Worm (Caenorhabditis elegans) whole organism, L4 larva: ENCODE measurements around the gene CC8.3.
A peak's percentile ranks its signal among the peaks of the same experiment; 100 is the strongest.

ENCODE experiments used
- F26F4.8 ChIP-seq: fragments of 200-800 bp; sonication (Bioruptor generic); conservative IDR thresholded peaks from 2 replicates; pipeline ENCODE4 v1.3.6; 2022; ENCODE audit warnings: missing genetic modification characterization, missing compliant biosample characterization
- R02D3.7 ChIP-seq: fragments of 150-350 bp; sonication (generic microtip); optimal IDR thresholded peaks from 3 replicates; lab custom pipeline; 2014; ENCODE audit warnings: missing biosample characterization, missing genetic modification characterization
- Y105C5A.15 ChIP-seq: fragments of 200-800 bp; sonication (Bioruptor generic); IDR thresholded peaks from 2 replicates; pipeline ENCODE4 v1.3.6; 2022; ENCODE audit warnings: missing genetic modification characterization, missing compliant biosample characterization
- arid-1 ChIP-seq: fragments of 200-800 bp; sonication (Bioruptor generic); conservative IDR thresholded peaks from 2 replicates; pipeline ENCODE4 v1.3.6; 2022; ENCODE audit warnings: missing genetic modification reagents, missing genetic modification characterization, missing compliant biosample characterization
- ceh-20 ChIP-seq: fragments of 200-800 bp; sonication (Bioruptor generic); IDR thresholded peaks from 2 replicates; pipeline ENCODE4 v1.3.6; 2022; ENCODE audit warnings: missing genetic modification reagents, missing genetic modification characterization, missing compliant biosample characterization
- ceh-62 ChIP-seq: sonication (generic microtip); optimal IDR thresholded peaks from 2 replicates; lab custom pipeline; 2017; ENCODE audit warnings: missing biosample characterization, missing genetic modification characterization
- ces-1 ChIP-seq: fragments of 150-350 bp; sonication (generic microtip); optimal IDR thresholded peaks from 4 replicates; lab custom pipeline; 2014; ENCODE audit warnings: missing biosample characterization, missing genetic modification reagents, missing genetic modification characterization
- ctbp-1 ChIP-seq: fragments of 200-800 bp; sonication (Bioruptor generic); IDR thresholded peaks from 2 replicates; pipeline ENCODE4 v1.3.6; 2022; ENCODE audit warnings: missing genetic modification reagents, missing genetic modification characterization, missing compliant biosample characterization
- daf-19 ChIP-seq: fragments of 200-800 bp; sonication (Bioruptor generic); conservative IDR thresholded peaks from 2 replicates; pipeline ENCODE4 v1.3.6; 2022; ENCODE audit warnings: missing genetic modification characterization, missing compliant biosample characterization
- dmd-6 ChIP-seq: fragments of 200-800 bp; sonication (Bioruptor generic); IDR thresholded peaks from 2 replicates; pipeline ENCODE4 v1.3.6; 2022; ENCODE audit warnings: missing genetic modification reagents, missing genetic modification characterization, missing compliant biosample characterization
- dmd-8 ChIP-seq: fragments of 200-800 bp; sonication (Bioruptor generic); IDR thresholded peaks from 2 replicates; pipeline ENCODE4 v1.3.6; 2022; ENCODE audit warnings: missing genetic modification characterization, missing compliant biosample characterization
- dpl-1 ChIP-seq: fragments of 150-350 bp; optimal IDR thresholded peaks from 2 replicates; lab custom pipeline; 2014; ENCODE audit warnings: missing biosample characterization, missing genetic modification reagents, missing genetic modification characterization
- dve-1 ChIP-seq: sonication (generic microtip); optimal IDR thresholded peaks from 2 replicates; lab custom pipeline; 2017; ENCODE audit warnings: antibody characterized with exemption, mild to moderate bottlenecking, missing genetic modification characterization, missing compliant biosample characterization; ENCODE audit not compliant: insufficient read depth
- egl-43 ChIP-seq: fragments of 200-800 bp; sonication (Bioruptor generic); IDR thresholded peaks from 2 replicates; pipeline ENCODE4 v1.3.6; 2022; ENCODE audit warnings: missing genetic modification reagents, missing genetic modification characterization, missing compliant biosample characterization
- gei-8 ChIP-seq: fragments of 200-800 bp; sonication (Bioruptor generic); optimal IDR thresholded peaks from 2 replicates; lab custom pipeline; 2018; ENCODE audit warnings: mild to moderate bottlenecking, missing genetic modification characterization, missing compliant biosample characterization
- hif-1 ChIP-seq, 2 experiments: sonication (generic microtip); optimal IDR thresholded peaks; 2 replicates each; lab custom pipeline; 2016 to 2017; ENCODE audit warnings: missing compliant biosample characterization in 2 of 2, missing genetic modification characterization in 2 of 2, missing genetic modification reagents in 2 of 2, missing genotype in 2 of 2, mild to moderate bottlenecking in 1 of 2
- hlh-30 ChIP-seq: sonication (generic microtip); optimal IDR thresholded peaks from 2 replicates; lab custom pipeline; 2017; ENCODE audit warnings: antibody characterized with exemption, mild to moderate bottlenecking, missing genetic modification characterization, missing compliant biosample characterization; ENCODE audit not compliant: insufficient read depth
- lin-39 ChIP-seq: fragments of 150-350 bp; optimal IDR thresholded peaks from 2 replicates; lab custom pipeline; 2014; ENCODE audit warnings: missing biosample characterization, missing genetic modification reagents, missing genetic modification characterization
- lsy-2 ChIP-seq, 2 experiments: fragments of 150-350 bp in 1 of 2; sonication (generic microtip) in 1 of 2; optimal IDR thresholded peaks; 2 replicates each; lab custom pipeline; 2014 to 2017; ENCODE audit warnings: missing biosample characterization in 2 of 2, missing genetic modification characterization in 2 of 2
- madf-5 ChIP-seq, 2 experiments: fragments of 200-800 bp; sonication (Bioruptor generic); IDR thresholded peaks; 2 replicates each; pipeline ENCODE4 v1.3.6; 2022; ENCODE audit warnings: missing compliant biosample characterization in 2 of 2, missing genetic modification characterization in 2 of 2
- mxl-2 ChIP-seq: fragments of 200-800 bp; sonication (Bioruptor generic); conservative IDR thresholded peaks from 2 replicates; pipeline ENCODE4 v1.3.6; 2022; ENCODE audit warnings: missing genetic modification reagents, missing genetic modification characterization, missing compliant biosample characterization
- mxl-3 ChIP-seq: fragments of 200-800 bp; sonication (Bioruptor generic); optimal IDR thresholded peaks from 2 replicates; lab custom pipeline; 2018; ENCODE audit warnings: mild to moderate bottlenecking, missing genetic modification characterization, missing compliant biosample characterization
- nhr-10 ChIP-seq: fragments of 150-350 bp; optimal IDR thresholded peaks from 2 replicates; lab custom pipeline; 2014; ENCODE audit warnings: missing biosample characterization, missing genetic modification characterization
- nhr-102 ChIP-seq: sonication (generic microtip); optimal IDR thresholded peaks from 2 replicates; lab custom pipeline; 2016; ENCODE audit warnings: mild to moderate bottlenecking, missing genetic modification characterization, moderate library complexity, missing compliant biosample characterization
- nhr-111 ChIP-seq: fragments of 200-800 bp; sonication (Bioruptor generic); optimal IDR thresholded peaks from 2 replicates; lab custom pipeline; 2018; ENCODE audit warnings: mild to moderate bottlenecking, missing genetic modification characterization, missing compliant biosample characterization
- nhr-28 ChIP-seq: fragments of 150-350 bp; optimal IDR thresholded peaks from 2 replicates; lab custom pipeline; 2014; ENCODE audit warnings: missing biosample characterization, missing genetic modification characterization
- nhr-41 ChIP-seq: fragments of 200-800 bp; sonication (Bioruptor generic); IDR thresholded peaks from 2 replicates; pipeline ENCODE4 v1.3.6; 2022; ENCODE audit warnings: missing genetic modification reagents, missing genetic modification characterization, missing compliant biosample characterization
- nhr-42 ChIP-seq: fragments of 200-800 bp; sonication (Bioruptor generic); IDR thresholded peaks from 2 replicates; pipeline ENCODE4 v1.3.6; 2022; ENCODE audit warnings: missing genetic modification characterization, missing compliant biosample characterization
- nhr-48 ChIP-seq: sonication (generic microtip); optimal IDR thresholded peaks from 2 replicates; lab custom pipeline; 2016; ENCODE audit warnings: mild to moderate bottlenecking, missing genetic modification characterization, missing compliant biosample characterization
- php-3 ChIP-seq: fragments of 200-800 bp; sonication (Bioruptor generic); IDR thresholded peaks from 2 replicates; pipeline ENCODE4 v1.3.6; 2022; ENCODE audit warnings: missing genetic modification reagents, missing genetic modification characterization, missing compliant biosample characterization
- set-16 ChIP-seq: fragments of 200-800 bp; sonication (Bioruptor generic); IDR thresholded peaks from 2 replicates; pipeline ENCODE4 v1.3.6; 2022; ENCODE audit warnings: missing genetic modification reagents, missing genetic modification characterization, missing compliant biosample characterization
- skn-1 ChIP-seq: fragments of 150-350 bp; optimal IDR thresholded peaks from 2 replicates; lab custom pipeline; 2014; ENCODE audit warnings: missing biosample characterization, missing genetic modification characterization
- snpc-1.2 ChIP-seq: fragments of 200-800 bp; sonication (Bioruptor generic); IDR thresholded peaks from 2 replicates; pipeline ENCODE4 v1.3.6; 2022; ENCODE audit warnings: missing genetic modification reagents, missing genetic modification characterization, missing compliant biosample characterization
- spr-1 ChIP-seq: sonication (generic microtip); optimal IDR thresholded peaks from 2 replicates; lab custom pipeline; 2016; ENCODE audit warnings: mild to moderate bottlenecking, missing genetic modification characterization, missing compliant biosample characterization
- vab-7 ChIP-seq: fragments of 200-800 bp; sonication (Bioruptor generic); IDR thresholded peaks from 2 replicates; pipeline ENCODE4 v1.3.6; 2022; ENCODE audit warnings: missing genetic modification reagents, missing genetic modification characterization, missing compliant biosample characterization
- zfp-3 ChIP-seq: fragments of 200-800 bp; sonication (Bioruptor generic); conservative IDR thresholded peaks from 2 replicates; pipeline ENCODE4 v1.3.6; 2022; ENCODE audit warnings: missing genetic modification reagents, missing genetic modification characterization, missing compliant biosample characterization
- ztf-11 ChIP-seq: fragments of 150-350 bp; optimal IDR thresholded peaks from 2 replicates; lab custom pipeline; 2014; ENCODE audit warnings: missing biosample characterization, missing genetic modification characterization
- ztf-7 ChIP-seq: fragments of 150-350 bp; optimal IDR thresholded peaks from 2 replicates; lab custom pipeline; 2014; ENCODE audit warnings: missing biosample characterization, missing genetic modification characterization

The CC8.3 gene

ce11 chrIV:3636528-3637129, 5.5 kb downstream of the CC8.3 start, which contains the start of gene madf-9 (continued):
- TF ChIP-seq ztf-7, result no peak
- TF ChIP-seq nhr-41 (GFP tag; lab: Robert Waterston, UW), result peak; percentile 98
- no peak for TF ChIP-seq lin-39 (tag; lab: Kevin White, UChicago)
- no peak for TF ChIP-seq zfp-3 (GFP tag; lab: Robert Waterston, UW)
- TF ChIP-seq egl-43 (GFP tag; lab: Robert Waterston, UW), result peak; percentile 83
- peak; percentile 92 for TF ChIP-seq mxl-3 (GFP tag; lab: Kevin White, UChicago)
- TF ChIP-seq dmd-8 (GFP tag; lab: Robert Waterston, UW), result no peak
- TF ChIP-seq dve-1 (tag; lab: Kevin White, UChicago), result peak; percentile 45
- TF ChIP-seq vab-7, result peak; percentile 11; the same call in 1 of the 2 replicates
- no peak for TF ChIP-seq nhr-10 (tag; lab: Kevin White, UChicago)
- TF ChIP-seq nhr-42 (GFP tag; lab: Robert Waterston, UW), result peak; percentile 76; the same call in 1 of the 2 replicates
- TF ChIP-seq madf-5 (GFP tag; IDR thresholded peaks at IDR 0.05; lab: Robert Waterston, UW), result 0 out of 4 replicates have a peak, but pooled peaks of 1 of the 2 experiments have one; percentile 28
- peak; percentile 83 for TF ChIP-seq hlh-30 (tag; lab: Kevin White, UChicago)
- TF ChIP-seq ztf-11 (tag; lab: Kevin White, UChicago), result no peak
- peak; percentile 37 to 44 for TF ChIP-seq lsy-2 (tag; optimal IDR thresholded peaks at IDR 0.05; lab: Kevin White, UChicago)
- TF ChIP-seq php-3, result peak; percentile 75
- peak; percentile 71 for TF ChIP-seq spr-1 (tag; lab: Kevin White, UChicago)
- TF ChIP-seq hif-1 (tag; optimal IDR thresholded peaks at IDR 0.05; lab: Kevin White, UChicago), result peak in 1 of 2 experiments; percentile 77
- no peak for TF ChIP-seq skn-1 (tag; lab: Kevin White, UChicago)
- peak; percentile 51 for TF ChIP-seq nhr-102 (tag; lab: Kevin White, UChicago)
- 0 out of 2 replicates have a peak, but pooled peaks have one; percentile 21 for TF ChIP-seq mxl-2 (GFP tag; lab: Robert Waterston, UW)
- TF ChIP-seq arid-1 (GFP tag; lab: Robert Waterston, UW), result 0 out of 2 replicates have a peak, but pooled peaks have one; percentile 37
- TF ChIP-seq nhr-111 (GFP tag; lab: Kevin White, UChicago), result no peak
- TF ChIP-seq set-16 (GFP tag; lab: Robert Waterston, UW), result peak; percentile 100
- TF ChIP-seq dpl-1 (GFP tag; lab: Kevin White, UChicago), result peak; percentile 18
- TF ChIP-seq Y105C5A.15 (GFP tag; lab: Robert Waterston, UW), result no peak
- TF ChIP-seq nhr-48 (tag; lab: Kevin White, UChicago), result peak; percentile 89
- no peak for TF ChIP-seq gei-8 (GFP tag; lab: Kevin White, UChicago)
- TF ChIP-seq ceh-20 (GFP tag; lab: Robert Waterston, UW), result peak; percentile 22; the same call in 1 of the 2 replicates
- TF ChIP-seq ceh-62, result no peak
- no peak for TF ChIP-seq F26F4.8 (GFP tag; lab: Robert Waterston, UW)
- TF ChIP-seq ctbp-1, result peak; percentile 61
- TF ChIP-seq dmd-6 (GFP tag; lab: Robert Waterston, UW), result peak; percentile 47

- TF ChIP-seq snpc-1.2 (GFP tag; lab: Robert Waterston, UW) (no peak), daf-19 (GFP tag; lab: Robert Waterston, UW) (no peak), R02D3.7 (tag; lab: Kevin White, UChicago) (no peak), lsy-2 (tag; optimal IDR thresholded peaks at IDR 0.05; lab: Kevin White, UChicago) (peak in 1 of 2 experiments; percentile 3), ces-1 (GFP tag; lab: Kevin White, UChicago) (no peak), skn-1 (tag; lab: Kevin White, UChicago) (no peak), nhr-28 (tag; lab: Kevin White, UChicago) (peak; percentile 3), dmd-6 (GFP tag; lab: Robert Waterston, UW) (no peak)
Observed at ce11 chrIV:3633254-3633653, 8.8 kb downstream of the CC8.3 start, which contains the start of gene ZC416.2. TSS of gene ZC416.2 (plus strand) at chrIV:3633619.
